Fruit fly (Drosophila melanogaster) whole organism, adult: Measurements from ENCODE around the gene Tom70.
A peak's percentile ranks its signal among the peaks of the same experiment; 100 is the strongest.
"Not testable (repeated sequence)": the region's sequence is repeated elsewhere in the genome, so short reads cannot be mapped to it uniquely, and the experiment has no call there.

Experiments used
- CG11617 ChIP-seq: fragments of 200-800 bp; sonication (Bioruptor generic); optimal IDR thresholded peaks from 2 replicates; lab custom pipeline; 2017; ENCODE audit warnings: mild to moderate bottlenecking, missing biosample characterization, missing genetic modification reagents, missing genetic modification characterization
- CG12768 ChIP-seq: fragments of 200-800 bp; sonication (Bioruptor generic); optimal IDR thresholded peaks from 2 replicates; lab custom pipeline; 2017; ENCODE audit warnings: missing biosample characterization, missing genetic modification characterization, mild to moderate bottlenecking, moderate library complexity, missing genetic modification reagents
- CG14711 ChIP-seq: fragments of 200-800 bp; sonication (Bioruptor generic); optimal IDR thresholded peaks from 2 replicates; lab custom pipeline; 2018; ENCODE audit warnings: missing biosample characterization, mild to moderate bottlenecking, missing genetic modification characterization, moderate library complexity
- CG1620 ChIP-seq: fragments of 200-800 bp; sonication (Bioruptor generic); optimal IDR thresholded peaks from 2 replicates; lab custom pipeline; 2016; ENCODE audit warnings: missing biosample characterization, missing genetic modification characterization
- CG33017 ChIP-seq: fragments of 200-800 bp; sonication (Bioruptor generic); optimal IDR thresholded peaks from 2 replicates; lab custom pipeline; 2018; ENCODE audit warnings: missing biosample characterization, mild to moderate bottlenecking, missing genetic modification characterization, moderate library complexity
- CG5204 ChIP-seq: fragments of 200-800 bp; sonication (Bioruptor generic); optimal IDR thresholded peaks from 2 replicates; lab custom pipeline; 2016; ENCODE audit warnings: missing biosample characterization, missing genetic modification characterization
- CG7045 ChIP-seq: fragments of 200-800 bp; sonication (Bioruptor generic); optimal IDR thresholded peaks from 2 replicates; lab custom pipeline; 2017; ENCODE audit warnings: missing biosample characterization, mild to moderate bottlenecking, missing genetic modification characterization
- CG7101 ChIP-seq: fragments of 200-800 bp; sonication (Bioruptor generic); optimal IDR thresholded peaks from 2 replicates; lab custom pipeline; 2018; ENCODE audit warnings: missing biosample characterization, mild to moderate bottlenecking, missing genetic modification characterization, moderate library complexity
- Clk ChIP-seq: fragments of 200-800 bp; sonication (Bioruptor generic); optimal IDR thresholded peaks from 2 replicates; lab custom pipeline; 2017; ENCODE audit warnings: missing biosample characterization, missing genetic modification characterization
- Crg-1 ChIP-seq: fragments of 200-800 bp; sonication (Bioruptor generic); optimal IDR thresholded peaks from 2 replicates; lab custom pipeline; 2016; ENCODE audit warnings: missing biosample characterization, missing genetic modification characterization
- Mnt ChIP-seq: fragments of 200-800 bp; sonication (Bioruptor generic); optimal IDR thresholded peaks from 2 replicates; lab custom pipeline; 2016; ENCODE audit warnings: missing biosample characterization, mild to moderate bottlenecking, missing genetic modification characterization
- bab1 ChIP-seq: fragments of 200-800 bp; sonication (Bioruptor generic); optimal IDR thresholded peaks from 3 replicates; lab custom pipeline; 2019; ENCODE audit warnings: missing biosample characterization, mild to moderate bottlenecking, missing genetic modification characterization, moderate library complexity
- cic ChIP-seq: fragments of 200-800 bp; sonication (Bioruptor generic); optimal IDR thresholded peaks from 2 replicates; lab custom pipeline; 2017; ENCODE audit warnings: missing biosample characterization, mild to moderate bottlenecking, missing genetic modification characterization, moderate library complexity
- cnc ChIP-seq, 2 experiments: fragments of >200 bp; optimal IDR thresholded peaks; 2 replicates each; lab custom pipeline; 2017
- kay ChIP-seq: fragments of 200-800 bp; sonication (Bioruptor generic); peaks from one replicate; lab custom pipeline; 2016; ENCODE audit warnings: missing biosample characterization, missing genetic modification characterization, borderline replicate concordance
- ovo ChIP-seq: fragments of 200-800 bp; sonication (Bioruptor generic); optimal IDR thresholded peaks from 2 replicates; lab custom pipeline; 2016; ENCODE audit warnings: missing biosample characterization, missing genetic modification characterization
- pad ChIP-seq: fragments of 200-800 bp; sonication (Bioruptor generic); optimal IDR thresholded peaks from 3 replicates; lab custom pipeline; 2017; ENCODE audit warnings: missing biosample characterization, missing genetic modification characterization, mild to moderate bottlenecking, moderate library complexity, missing genetic modification reagents
- tj ChIP-seq: fragments of 200-800 bp; sonication (Bioruptor generic); optimal IDR thresholded peaks from 3 replicates; lab custom pipeline; 2017; ENCODE audit warnings: missing biosample characterization, mild to moderate bottlenecking, missing genetic modification characterization, moderate library complexity
- toe ChIP-seq: fragments of 200-800 bp; sonication (Bioruptor generic); optimal IDR thresholded peaks from 2 replicates; lab custom pipeline; 2016; ENCODE audit warnings: missing biosample characterization, missing genetic modification characterization

Gene Tom70

dm6 chr2L:12002051-12002450 lies 36.3 kb downstream of the Tom70 start, which contains the start of gene Hacd1:
Hacd1 (minus strand) TSS chr2L:12002266.
- TF ChIP-seq CG33017: peak; percentile 17
- TF ChIP-seq cnc (optimal IDR thresholded peaks at IDR 0.05; lab: Kevin White, UChicago): no peak
- TF ChIP-seq CG12768 (GFP tag; lab: Kevin White, UChicago): peak; percentile 70
- TF ChIP-seq CG11617 (GFP tag; lab: Kevin White, UChicago): no peak
- TF ChIP-seq Crg-1 (GFP tag; lab: Kevin White, UChicago): no peak
- TF ChIP-seq tj (GFP tag; lab: Kevin White, UChicago): no peak
- peak; percentile 41 for TF ChIP-seq CG7045
- peak; percentile 69 for TF ChIP-seq cic (GFP tag; lab: Kevin White, UChicago)
- no peak for TF ChIP-seq ovo
- no peak for TF ChIP-seq CG1620 (GFP tag; lab: Kevin White, UChicago)
- TF ChIP-seq Mnt (GFP tag; lab: Kevin White, UChicago): peak; percentile 5
- TF ChIP-seq toe (GFP tag; lab: Kevin White, UChicago): no peak
- TF ChIP-seq kay: no peak
- no peak for TF ChIP-seq CG7101 (tag; lab: Kevin White, UChicago)
- peak; percentile 38 for TF ChIP-seq bab1 (GFP tag; lab: Kevin White, UChicago)
- TF ChIP-seq CG5204 (GFP tag; lab: Kevin White, UChicago): no peak
- no peak for TF ChIP-seq pad (GFP tag; lab: Kevin White, UChicago)

dm6 chr2L:12001132-12001531 lies 37.2 kb downstream of the Tom70 start:
- TF ChIP-seq CG14711 (tag; lab: Kevin White, UChicago) (no peak), tj (GFP tag; lab: Kevin White, UChicago) (peak; percentile 42), CG12768 (GFP tag; lab: Kevin White, UChicago) (peak; percentile 58), Mnt (GFP tag; lab: Kevin White, UChicago) (no peak), CG7045 (no peak)

- not testable (repeated sequence) for TF ChIP-seq CG14711 (tag; lab: Kevin White, UChicago); pad (GFP tag; lab: Kevin White, UChicago); ovo
Measured at dm6 chr2L:11999240-11999704, 39.0 kb downstream of the Tom70 start, which contains the start of the genes CG18787 and Nfs1. CG18787 (minus strand) TSS chr2L:11999340. Nfs1 (plus strand) TSS chr2L:11999654.

DNA sequence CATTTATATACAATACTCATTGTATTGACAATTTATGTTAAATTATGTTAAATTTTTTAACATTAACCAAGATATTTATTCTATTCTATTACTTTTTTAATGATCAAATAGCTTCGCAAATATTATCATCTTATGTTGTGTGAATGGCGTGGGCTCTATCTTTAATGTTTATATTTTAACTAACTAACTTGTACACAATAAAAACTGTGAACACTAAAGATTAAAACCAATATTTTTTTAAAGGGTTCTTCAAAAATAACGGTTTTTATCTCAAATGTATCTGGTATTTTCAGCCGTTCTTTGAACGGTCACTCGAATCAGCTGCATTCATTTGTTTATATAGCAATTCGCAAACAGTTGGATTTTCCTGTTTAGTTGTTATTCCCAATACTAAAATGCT lies 41.8 kb downstream of the Tom70 start, which contains the start of gene Ada1-1:
Gene Ada1-1 (plus strand): TSS at position 301 of the 400 bp plus-strand sequence.
- TF ChIP-seq cnc (optimal IDR thresholded peaks at IDR 0.05; lab: Kevin White, UChicago); CG1620 (GFP tag; lab: Kevin White, UChicago); bab1 (GFP tag; lab: Kevin White, UChicago): not testable (repeated sequence)

DNA sequence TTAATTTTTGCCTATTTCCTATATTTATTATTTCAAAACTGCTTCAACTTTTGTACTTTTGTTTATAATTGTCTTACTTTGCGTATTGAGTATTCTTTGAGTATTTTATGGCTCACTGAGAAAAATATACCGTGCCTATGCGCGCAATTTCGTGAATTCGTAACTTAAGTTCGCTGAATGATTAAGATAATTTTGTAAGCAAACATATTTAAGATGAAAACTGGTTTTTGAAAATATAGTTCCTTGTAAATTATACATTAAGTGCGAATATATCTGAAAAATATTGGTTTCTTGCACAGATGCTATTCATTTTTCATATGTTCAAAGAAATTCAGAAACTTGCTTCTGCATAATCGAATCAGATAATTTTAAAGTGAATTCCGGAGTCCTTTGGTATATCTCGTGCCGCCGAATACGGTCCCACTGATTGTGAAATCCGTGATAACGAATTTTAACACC lies 43.0 kb downstream of the Tom70 start, which contains the start of the genes CG18789 and Qtzl:
Gene CG18789 (minus strand): TSS at position 101 of the 459 bp plus-strand sequence.
Gene Qtzl (plus strand): TSS at position 409 of the 459 bp plus-strand sequence.
- TF ChIP-seq kay; CG12768 (GFP tag; lab: Kevin White, UChicago); bab1 (GFP tag; lab: Kevin White, UChicago): not testable (repeated sequence)

dm6 chr2L:11992602-11993001 lies 45.7 kb downstream of the Tom70 start, which contains the start of gene Ada1-2:
Ada1-2 (plus strand) TSS chr2L:11992902.
- TF ChIP-seq CG5204, Clk, bab1 (GFP tag; lab: Kevin White, UChicago): not testable (repeated sequence)

DNA sequence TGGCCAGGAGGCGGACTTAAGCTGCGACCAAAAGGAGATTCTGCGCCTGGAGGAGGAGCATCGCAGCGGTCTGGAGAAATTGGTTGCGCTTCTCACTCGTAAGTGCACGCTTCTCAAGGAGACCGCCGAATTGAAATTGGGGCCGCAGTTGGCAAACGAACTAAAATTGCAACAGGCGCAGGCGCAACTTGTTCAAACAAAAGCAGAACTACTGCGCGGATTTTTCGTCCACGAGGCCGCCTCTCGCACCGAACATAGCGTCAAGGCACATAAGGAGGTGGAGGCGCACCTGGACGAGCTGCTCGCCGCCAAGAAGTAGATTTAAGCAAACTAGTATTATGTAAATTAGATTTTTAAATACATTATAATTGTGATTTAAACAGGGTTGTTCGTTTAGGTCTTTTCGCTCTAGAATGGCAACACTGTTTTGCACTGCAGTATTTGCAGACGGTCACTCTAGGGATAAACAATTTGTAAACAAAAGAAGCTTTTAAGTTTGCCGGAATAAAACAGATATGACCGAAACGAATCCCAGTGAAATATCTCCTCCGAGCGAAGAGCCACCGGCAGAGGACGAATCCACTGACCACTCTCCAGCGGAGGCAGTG lies 47.7 kb downstream of the Tom70 start, which contains the start of gene escl:
Gene escl (plus strand): TSS at position 470 of the 608 bp plus-strand sequence.
- TF ChIP-seq CG14711 (tag; lab: Kevin White, UChicago) (peak; percentile 89), pad (GFP tag; lab: Kevin White, UChicago) (no peak), CG5204 (GFP tag; lab: Kevin White, UChicago) (no peak), CG11617 (GFP tag; lab: Kevin White, UChicago) (peak; percentile 3)

DNA sequence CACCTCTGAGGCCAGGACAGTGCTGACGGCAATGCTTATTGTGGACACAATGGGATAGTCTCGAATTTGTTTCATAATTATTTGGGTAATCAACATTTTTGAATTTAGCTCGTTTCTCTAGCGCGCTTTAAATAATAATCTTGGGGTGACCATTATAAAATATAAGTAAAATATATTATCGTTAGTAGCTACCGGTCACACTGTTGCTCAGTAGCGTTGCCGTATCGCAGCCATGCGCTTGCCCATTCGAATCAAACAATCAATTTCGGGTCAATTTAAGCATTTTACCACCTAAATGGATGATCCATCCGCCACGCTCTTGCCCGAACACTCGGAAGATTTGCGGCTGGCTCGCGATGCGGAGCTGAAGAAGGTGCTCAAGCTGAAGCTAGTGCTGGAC lies 48.6 kb downstream of the Tom70 start, which contains the start of the genes zuc and dgt2:
Gene zuc (minus strand): TSS at position 154 of the 400 bp plus-strand sequence.
Gene dgt2 (plus strand): TSS at position 208 of the 400 bp plus-strand sequence.
- TF ChIP-seq CG11617 (GFP tag; lab: Kevin White, UChicago) (no peak), CG7045 (no peak), CG5204 (GFP tag; lab: Kevin White, UChicago) (no peak), Crg-1 (GFP tag; lab: Kevin White, UChicago) (no peak), CG14711 (tag; lab: Kevin White, UChicago) (no peak), pad (GFP tag; lab: Kevin White, UChicago) (no peak), cnc (optimal IDR thresholded peaks at IDR 0.05; lab: Kevin White, UChicago) (no peak), CG33017 (no peak), toe (GFP tag; lab: Kevin White, UChicago) (no peak), cic (GFP tag; lab: Kevin White, UChicago) (no peak), Mnt (GFP tag; lab: Kevin White, UChicago) (no peak), CG12768 (GFP tag; lab: Kevin White, UChicago) (no peak), tj (GFP tag; lab: Kevin White, UChicago) (no peak), kay (no peak)
